Worm (Caenorhabditis elegans): ENCODE measurements around the gene ceh-30.

- no peak for TF ChIP-seq pag-3 (tag; optimal IDR thresholded peaks at IDR 0.05; ENCODE audit: borderline replicate concordance, insufficient read depth)
- no peak for TF ChIP-seq zip-4 (GFP tag; optimal IDR thresholded peaks at IDR 0.05)
- TF ChIP-seq lsy-2 (tag; optimal IDR thresholded peaks at IDR 0.05) = no peak
- TF ChIP-seq jun-1 (tag; optimal IDR thresholded peaks at IDR 0.05) = no peak
- TF ChIP-seq hlh-17 (GFP tag; optimal IDR thresholded peaks at IDR 0.05; ENCODE audit: borderline replicate concordance) = no peak
- TF ChIP-seq sptf-1 (tag; optimal IDR thresholded peaks at IDR 0.05) = no peak
- no peak for TF ChIP-seq egl-27 (tag; optimal IDR thresholded peaks at IDR 0.05)
- TF ChIP-seq ceh-90 (tag; optimal IDR thresholded peaks at IDR 0.05) = no peak
These were observed 39.4 kb downstream of the ceh-30 start for ce11 chrX:3102817-3103216.
